Worm (Caenorhabditis elegans) whole organism, young adult: Measurements from ENCODE around the gene C04B4.6.

ENCODE experiments used
- him-1 ChIP-seq: sonication (generic microtip); optimal IDR thresholded peaks from 2 replicates; lab custom pipeline; 2016; ENCODE audit warnings: missing genotype, missing genetic modification reagents, missing genetic modification characterization, missing compliant biosample characterization
- ztf-18 ChIP-seq: sonication (generic microtip); optimal IDR thresholded peaks from 2 replicates; lab custom pipeline; 2016; ENCODE audit warnings: missing genotype, mild to moderate bottlenecking, missing genetic modification characterization, missing compliant biosample characterization

DNA sequence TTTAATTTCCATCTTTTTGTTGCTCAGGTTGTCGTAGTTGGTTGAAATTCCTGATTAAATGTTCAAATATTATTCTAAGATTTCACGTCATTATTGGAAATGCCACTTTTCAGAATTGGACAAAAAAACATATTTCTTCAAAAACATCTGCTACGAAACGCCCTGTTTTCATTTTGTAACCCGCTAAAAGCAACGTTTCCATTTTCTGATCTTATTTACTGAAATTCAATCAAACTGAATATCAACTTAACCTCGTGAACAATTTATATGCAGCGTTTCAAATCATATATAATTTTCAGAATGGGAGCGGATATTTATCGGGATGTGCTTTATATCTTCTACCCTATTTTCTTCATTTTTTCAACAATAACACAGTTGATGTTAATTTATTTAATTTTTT lies 48.0 kb upstream of the C04B4.6 start, which contains the start of gene srd-40:
- TF ChIP-seq ztf-18 (tag; lab: Kevin White, UChicago) (no peak), him-1 (tag; lab: Kevin White, UChicago) (no peak)
